Fruit fly (Drosophila melanogaster) ovary, adult (tissue): Measurements from ENCODE around the gene Trmt61.

Experiments used
- CG17801 ChIP-seq: fragments of 200-800 bp; optimal IDR thresholded peaks from 2 replicates; lab custom pipeline; 2019; ENCODE audit warnings: missing biosample characterization, mild to moderate bottlenecking, missing genetic modification characterization, moderate library complexity; ENCODE audit not compliant: partially characterized antibody

Gene Trmt61

DNA sequence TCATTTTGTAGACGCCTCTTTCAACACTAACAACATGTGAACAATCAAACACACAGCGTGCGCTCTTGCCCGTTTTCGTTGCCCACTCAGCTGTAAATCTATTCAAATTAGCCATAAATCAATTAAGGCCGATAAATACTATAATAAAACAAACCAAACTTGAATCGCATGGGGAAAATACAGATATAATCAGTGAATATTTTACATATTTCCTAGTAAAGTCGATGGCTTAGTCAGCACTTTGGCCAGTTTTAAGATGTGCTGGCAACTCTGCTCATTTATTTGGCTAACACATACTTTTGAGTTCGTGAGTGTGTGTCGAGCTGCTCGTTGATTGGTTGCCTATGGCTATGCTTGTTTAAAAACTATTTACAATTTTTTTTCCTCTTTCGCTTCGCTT lies 39.9 kb downstream of the Trmt61 start:
- no peak for TF ChIP-seq CG17801

DNA sequence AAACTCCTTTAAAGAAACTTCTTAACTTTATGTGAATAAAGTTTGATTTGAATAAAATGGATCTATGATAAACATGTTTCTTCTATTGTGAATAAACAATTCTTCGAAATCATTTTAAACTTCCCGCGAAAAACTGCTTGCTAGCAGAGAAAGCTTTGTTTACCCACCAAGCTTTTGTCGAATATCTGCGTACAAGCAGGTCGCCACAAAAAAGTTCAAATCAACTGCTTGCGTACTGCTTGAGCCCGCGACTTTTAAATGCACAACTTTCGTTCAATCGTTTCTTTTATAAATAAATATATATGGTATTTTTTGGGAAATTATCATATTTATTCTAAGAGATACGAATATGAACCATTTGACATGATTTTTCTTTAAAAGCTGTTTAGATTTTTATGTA lies 44.1 kb downstream of the Trmt61 start:
- TF ChIP-seq CG17801, result no peak

DNA sequence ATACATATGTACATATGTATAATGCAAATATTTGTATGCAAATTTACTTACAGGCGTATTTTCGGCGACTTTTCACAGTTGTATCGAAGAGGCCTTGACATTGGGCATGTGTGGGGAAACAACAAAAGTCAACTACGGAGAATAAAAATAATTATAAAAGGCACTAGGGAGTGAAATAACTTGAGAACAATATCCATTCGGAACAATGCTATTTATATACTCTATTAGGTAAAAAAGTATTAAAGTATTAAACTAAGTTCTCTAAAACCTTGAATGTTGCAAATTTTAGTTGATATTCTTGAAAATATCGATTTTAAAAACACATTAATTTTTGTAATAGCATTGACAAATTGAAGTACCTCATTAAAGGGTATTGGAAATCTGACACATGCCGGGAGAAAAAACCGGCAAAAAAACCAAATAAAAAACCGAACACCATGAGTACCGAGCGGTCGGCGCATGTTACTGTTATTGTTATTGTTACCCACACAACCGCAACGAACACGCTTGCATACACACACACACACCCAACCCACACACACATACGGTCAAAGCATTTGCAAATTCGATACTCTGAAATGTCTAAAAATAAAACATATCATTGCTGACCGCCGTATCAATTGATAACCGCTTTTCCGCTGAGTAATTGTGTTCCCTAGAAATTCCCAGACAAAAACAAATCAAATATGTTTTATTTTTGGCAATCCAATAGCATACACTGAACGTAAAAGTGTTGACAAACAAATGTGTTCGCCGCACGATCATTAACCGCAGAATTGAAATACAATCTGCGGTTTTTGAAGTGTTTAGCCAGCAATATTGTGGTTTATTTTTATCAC lies 45.2 kb downstream of the Trmt61 start:
- TF ChIP-seq CG17801, result peak; percentile 53

DNA sequence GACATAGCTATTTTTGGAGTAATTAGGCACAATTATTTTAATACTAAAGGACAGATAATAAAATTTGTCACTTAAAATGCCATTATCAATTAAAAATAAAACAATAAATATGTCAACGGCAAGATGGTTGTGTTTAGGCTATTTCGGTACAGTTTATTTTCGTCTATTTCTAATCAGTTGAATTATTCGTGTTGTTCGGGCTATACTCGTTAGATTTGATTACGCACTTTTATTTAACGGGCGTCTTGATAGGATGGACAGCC lies 45.8 kb downstream of the Trmt61 start:
- TF ChIP-seq CG17801, result no peak

- TF ChIP-seq CG17801, result no peak
These were observed 46.1 kb downstream of the Trmt61 start for dm6 chr3R:26105407-26105806.

dm6 chr3R:26105924-26106494 lies 46.7 kb downstream of the Trmt61 start:
- TF ChIP-seq CG17801, result no peak

dm6 chr3R:26106595-26107152 lies 47.4 kb downstream of the Trmt61 start, which contains the start of gene Cipc:
TSS of gene Cipc (plus strand) at chr3R:26106868.
- TF ChIP-seq CG17801, result peak; percentile 79

DNA sequence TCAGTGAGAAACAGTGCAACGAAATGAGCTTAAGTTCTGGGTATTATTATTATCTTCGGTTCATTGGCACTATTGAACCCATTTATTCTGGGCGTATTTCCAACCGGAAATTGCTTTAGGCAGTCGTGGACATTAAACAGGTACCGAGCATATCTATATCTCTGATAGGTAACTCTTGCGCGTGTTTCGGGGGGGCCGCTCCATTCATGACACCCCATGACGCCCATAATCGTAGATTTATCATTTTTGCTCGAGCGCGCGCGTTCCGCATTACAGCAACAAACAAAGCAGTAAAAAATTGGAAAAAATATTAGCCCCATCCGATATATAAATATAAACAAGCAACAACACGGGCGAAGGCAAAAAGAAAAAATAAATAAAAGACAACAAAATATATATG lies 49.1 kb downstream of the Trmt61 start:
- no peak for TF ChIP-seq CG17801
